Fruit fly (Drosophila melanogaster) whole organism, adult: ENCODE data around the gene cerv.

Experiments used
- CG12768 ChIP-seq: fragments of 200-800 bp; sonication (Bioruptor generic); optimal IDR thresholded peaks from 2 replicates; lab custom pipeline; 2017; ENCODE audit warnings: missing biosample characterization, missing genetic modification characterization, mild to moderate bottlenecking, moderate library complexity, missing genetic modification reagents
- CG1620 ChIP-seq: fragments of 200-800 bp; sonication (Bioruptor generic); optimal IDR thresholded peaks from 2 replicates; lab custom pipeline; 2016; ENCODE audit warnings: missing biosample characterization, missing genetic modification characterization
- CG33017 ChIP-seq: fragments of 200-800 bp; sonication (Bioruptor generic); optimal IDR thresholded peaks from 2 replicates; lab custom pipeline; 2018; ENCODE audit warnings: missing biosample characterization, mild to moderate bottlenecking, missing genetic modification characterization, moderate library complexity
- CG7045 ChIP-seq: fragments of 200-800 bp; sonication (Bioruptor generic); optimal IDR thresholded peaks from 2 replicates; lab custom pipeline; 2017; ENCODE audit warnings: missing biosample characterization, mild to moderate bottlenecking, missing genetic modification characterization
- Clk ChIP-seq: fragments of 200-800 bp; sonication (Bioruptor generic); optimal IDR thresholded peaks from 2 replicates; lab custom pipeline; 2017; ENCODE audit warnings: missing biosample characterization, missing genetic modification characterization
- Crg-1 ChIP-seq: fragments of 200-800 bp; sonication (Bioruptor generic); optimal IDR thresholded peaks from 2 replicates; lab custom pipeline; 2016; ENCODE audit warnings: missing biosample characterization, missing genetic modification characterization
- bab1 ChIP-seq: fragments of 200-800 bp; sonication (Bioruptor generic); optimal IDR thresholded peaks from 3 replicates; lab custom pipeline; 2019; ENCODE audit warnings: missing biosample characterization, mild to moderate bottlenecking, missing genetic modification characterization, moderate library complexity
- ovo ChIP-seq: fragments of 200-800 bp; sonication (Bioruptor generic); optimal IDR thresholded peaks from 2 replicates; lab custom pipeline; 2016; ENCODE audit warnings: missing biosample characterization, missing genetic modification characterization
- tj ChIP-seq: fragments of 200-800 bp; sonication (Bioruptor generic); optimal IDR thresholded peaks from 3 replicates; lab custom pipeline; 2017; ENCODE audit warnings: missing biosample characterization, mild to moderate bottlenecking, missing genetic modification characterization, moderate library complexity

DNA sequence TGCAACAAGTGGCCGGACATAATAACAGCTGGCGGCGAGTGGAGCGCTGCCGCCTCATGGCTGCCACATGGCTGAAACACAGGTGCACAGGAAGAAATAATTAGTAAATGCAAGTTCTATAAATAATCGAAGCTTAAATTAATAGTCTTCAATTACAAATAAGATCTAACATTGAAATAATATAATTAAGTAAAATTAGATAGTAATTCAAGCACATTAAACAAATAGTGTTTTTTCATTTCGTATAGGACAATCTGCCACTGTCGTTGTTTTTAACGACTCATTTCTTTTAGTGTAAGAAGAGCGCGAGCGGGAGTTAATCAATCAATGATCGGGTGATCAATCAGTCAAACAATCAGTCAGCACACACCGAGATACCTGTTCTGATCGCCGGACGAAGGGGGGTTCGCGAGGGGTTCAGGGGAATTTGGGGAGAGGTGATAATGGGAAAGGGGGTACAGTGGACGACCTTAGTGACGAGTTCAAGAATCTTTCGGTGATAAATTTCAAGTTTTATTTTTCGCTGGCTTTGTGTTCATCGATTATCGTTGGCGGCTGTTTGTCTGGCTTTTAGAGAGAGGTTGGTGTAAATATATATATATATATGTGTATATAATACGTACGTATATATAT lies 38.0 kb downstream of the cerv start:
- TF ChIP-seq CG33017 (tag; lab: Kevin White, UChicago) = no peak
- TF ChIP-seq CG1620 (GFP tag; lab: Kevin White, UChicago) = no peak
- TF ChIP-seq bab1 (GFP tag; lab: Kevin White, UChicago) = no peak
- TF ChIP-seq ovo (GFP tag; lab: Kevin White, UChicago) = no peak
- no peak for TF ChIP-seq CG7045
- no peak for TF ChIP-seq CG12768 (GFP tag; lab: Kevin White, UChicago)
- TF ChIP-seq Crg-1 (GFP tag; lab: Kevin White, UChicago) = no peak
- no peak for TF ChIP-seq Clk (GFP tag; lab: Kevin White, UChicago)
- no peak for TF ChIP-seq tj (GFP tag; lab: Kevin White, UChicago)
